Worm (Caenorhabditis elegans): ENCODE measurements around the gene crn-7.

ce11 chrIII:8247051-8247450 is 21.3 kb upstream of the crn-7 start, which contains the start of gene C02F5.13:
- TF ChIP-seq ztf-23 (GFP tag; IDR thresholded peaks at IDR 0.05) (no peak), flt-1 (GFP tag; IDR thresholded peaks at IDR 0.05) (no peak), T22C8.4 (GFP tag; IDR thresholded peaks at IDR 0.05) (no peak), med-1 (GFP tag; optimal IDR thresholded peaks at IDR 0.05; ENCODE audit: insufficient read depth) (no peak), cog-1 (tag; optimal IDR thresholded peaks at IDR 0.05) (no peak), ztf-29 (GFP tag; IDR thresholded peaks at IDR 0.05) (no peak), ref-1 (GFP tag; conservative IDR thresholded peaks at IDR 0.05) (no peak)

Measured in whole organism, midembryonic.